Fruit fly (Drosophila melanogaster): Measurements from ENCODE around the gene CG32278.

Gene CG32278

dm6 chr3L:3218859-3219258, 49.8 kb downstream of the CG32278 start, which contains the start of the genes hob and nSMase:
TSS of gene hob (minus strand) at chr3L:3218920.
TSS of gene nSMase (plus strand) at chr3L:3219156.
- TF ChIP-seq Pif1A (GFP tag; optimal IDR thresholded peaks at IDR 0.05), result no peak
- no peak for TF ChIP-seq CG12605 (GFP tag; IDR thresholded peaks at IDR 0.05)
- no peak for TF ChIP-seq Snoo (tag; optimal IDR thresholded peaks at IDR 0.05)
- TF ChIP-seq D1 (tag; optimal IDR thresholded peaks at IDR 0.05), result no peak
- no peak for TF ChIP-seq gl (tag; optimal IDR thresholded peaks at IDR 0.05)
- TF ChIP-seq fd96Ca (GFP tag; IDR thresholded peaks at IDR 0.05), result no peak
- TF ChIP-seq CG4496 (GFP tag; IDR thresholded peaks at IDR 0.05), result no peak
- TF ChIP-seq CG13204 (GFP tag; optimal IDR thresholded peaks at IDR 0.05), result no peak
- no peak for TF ChIP-seq CG8301 (tag; optimal IDR thresholded peaks at IDR 0.05)
- TF ChIP-seq CG14655 (GFP tag; optimal IDR thresholded peaks at IDR 0.05), result no peak
- no peak for TF ChIP-seq EcR (GFP tag; optimal IDR thresholded peaks at IDR 0.05)
- TF ChIP-seq CG32121 (GFP tag; IDR thresholded peaks at IDR 0.05), result no peak
- TF ChIP-seq Pif1B (GFP tag; optimal IDR thresholded peaks at IDR 0.05), result no peak
- no peak for TF ChIP-seq CG9948 (tag; optimal IDR thresholded peaks at IDR 0.05)
